Worm (Caenorhabditis elegans): ENCODE measurements around the gene ZK742.3.

Gene ZK742.3

DNA sequence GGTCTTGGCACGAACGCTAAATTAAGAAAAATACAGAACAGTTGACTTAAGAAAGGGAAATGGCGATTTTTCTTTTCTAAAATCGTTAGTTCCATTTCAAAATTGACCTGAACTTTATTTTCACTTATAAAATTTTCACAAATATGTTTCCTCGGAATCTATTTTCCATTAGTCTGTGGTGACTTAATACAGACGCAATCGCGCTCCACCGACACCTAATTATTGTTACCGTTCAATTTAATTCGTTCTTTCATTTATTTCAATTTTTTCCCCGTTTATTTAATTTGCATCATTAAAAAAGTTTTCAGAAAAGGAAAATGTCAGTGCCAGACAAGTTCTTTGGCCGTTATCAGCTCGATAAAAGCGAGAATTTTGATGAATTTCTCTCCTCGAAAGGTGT, 10.6 kb upstream of the ZK742.3 start, which contains the start of gene lbp-4 (continued):
- TF ChIP-seq swsn-7 (tag; optimal IDR thresholded peaks at IDR 0.05) (peak; percentile 23), vab-15 (tag; optimal IDR thresholded peaks at IDR 0.05) (peak; percentile 86), efl-1 (optimal IDR thresholded peaks at IDR 0.05) (peak; percentile 51 to 53), efl-1 (GFP tag; optimal IDR thresholded peaks at IDR 0.05 in 1 of 2) (peak in 1 of 2 experiments; percentile 42), tbx-2 (tag; optimal IDR thresholded peaks at IDR 0.05) (peak; percentile 15), lsy-2 (tag; optimal IDR thresholded peaks at IDR 0.05) (peak; percentile 1 to 81), ceh-88 (GFP tag; IDR thresholded peaks at IDR 0.05) (no peak), ceh-8 (GFP tag; optimal IDR thresholded peaks at IDR 0.05) (no peak), sptf-1 (tag; optimal IDR thresholded peaks at IDR 0.05) (no peak), ztf-11 (tag; optimal IDR thresholded peaks at IDR 0.05) (peak in 1 of 2 experiments; percentile 33), unc-98 (GFP tag; IDR thresholded peaks at IDR 0.05) (no peak), nhr-77 (tag; optimal IDR thresholded peaks at IDR 0.05) (peak; percentile 23), F16B12.6 (tag; optimal IDR thresholded peaks at IDR 0.05) (peak; percentile 3), nhr-71 (tag; optimal IDR thresholded peaks at IDR 0.05) (peak; percentile 54), mdl-1 (tag; optimal IDR thresholded peaks at IDR 0.05) (no peak), irx-1 (tag; optimal IDR thresholded peaks at IDR 0.05) (no peak), egl-13 (tag; optimal IDR thresholded peaks at IDR 0.05) (no peak), lin-14 (GFP tag; optimal IDR thresholded peaks at IDR 0.05) (peak; percentile 83), efl-3 (GFP tag; optimal IDR thresholded peaks at IDR 0.05) (no peak), mef-2 (tag; optimal IDR thresholded peaks at IDR 0.05) (no peak), pax-3 (tag; optimal IDR thresholded peaks at IDR 0.05) (no peak), blmp-1 (tag; optimal IDR thresholded peaks at IDR 0.05) (no peak), lin-15B (tag; optimal IDR thresholded peaks at IDR 0.05) (peak; percentile 26), nhr-90 (tag; optimal IDR thresholded peaks at IDR 0.05; ENCODE audit: poor library complexity) (no peak), fkh-10 (GFP tag; optimal IDR thresholded peaks at IDR 0.05) (no peak), unc-86 (tag; optimal IDR thresholded peaks at IDR 0.05) (no peak), C34B4.2 (tag; optimal IDR thresholded peaks at IDR 0.05) (no peak), tlp-1 (tag; optimal IDR thresholded peaks at IDR 0.05) (no peak), rnt-1 (tag; optimal IDR thresholded peaks at IDR 0.05) (peak; percentile 49), aly-2 (tag; optimal IDR thresholded peaks at IDR 0.05) (no peak), nhr-85 (tag) (no peak), ets-5 (GFP tag; IDR thresholded peaks at IDR 0.05) (no peak), unc-30 (tag; optimal IDR thresholded peaks at IDR 0.05) (no peak), snpc-4 (tag; optimal IDR thresholded peaks at IDR 0.05) (peak; percentile 3), nhr-84 (tag; optimal IDR thresholded peaks at IDR 0.05) (no peak), pag-3 (tag; optimal IDR thresholded peaks at IDR 0.05; ENCODE audit: borderline replicate concordance, insufficient read depth) (peak; percentile 25)

DNA sequence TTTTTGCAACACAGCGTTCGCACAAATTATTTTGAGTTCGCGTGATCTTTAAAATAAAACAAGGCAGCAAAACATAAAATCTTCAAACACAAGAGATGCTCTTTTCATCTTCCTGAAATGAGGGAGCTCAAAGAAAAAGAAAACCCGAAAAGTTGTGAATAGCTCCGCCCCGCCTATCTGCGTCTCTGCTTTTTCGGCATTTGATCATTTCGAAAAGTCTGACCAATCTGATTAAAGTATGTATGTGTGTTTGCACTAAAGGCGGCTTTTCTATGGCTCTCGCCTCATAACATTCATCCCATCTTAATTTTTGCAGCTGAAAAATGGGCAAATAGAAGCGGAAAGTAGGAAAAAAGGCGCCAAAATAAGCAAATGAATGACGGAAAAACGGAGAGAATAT, 9.9 kb upstream of the ZK742.3 start:
- TF ChIP-seq fkh-8 (tag; optimal IDR thresholded peaks at IDR 0.05) (peak; percentile 9), ceh-82 (tag; optimal IDR thresholded peaks at IDR 0.05) (peak in 1 of 3 experiments; percentile 16), nhr-47 (tag; optimal IDR thresholded peaks at IDR 0.05) (no peak), nhr-71 (tag; optimal IDR thresholded peaks at IDR 0.05) (peak; percentile 3), lin-14 (GFP tag; optimal IDR thresholded peaks at IDR 0.05) (peak; percentile 82), nhr-85 (tag) (no peak), fkh-10 (GFP tag; optimal IDR thresholded peaks at IDR 0.05) (peak; percentile 68), vab-15 (tag; optimal IDR thresholded peaks at IDR 0.05) (no peak)

ce11 chrV:7816486-7816885, 6.8 kb upstream of the ZK742.3 start:
- TF ChIP-seq xbp-1 (tag; optimal IDR thresholded peaks at IDR 0.05): no peak
- no peak for TF ChIP-seq Y116A8C.19 (tag; optimal IDR thresholded peaks at IDR 0.05; ENCODE audit: borderline replicate concordance)
- TF ChIP-seq nhr-20 (tag; optimal IDR thresholded peaks at IDR 0.05): no peak
- TF ChIP-seq fkh-10 (GFP tag; optimal IDR thresholded peaks at IDR 0.05): peak; percentile 51
- no peak for TF ChIP-seq ztf-4 (tag; optimal IDR thresholded peaks at IDR 0.05)
- no peak for TF ChIP-seq F16B12.6 (tag; optimal IDR thresholded peaks at IDR 0.05)
- no peak for TF ChIP-seq irx-1 (tag; optimal IDR thresholded peaks at IDR 0.05)
- TF ChIP-seq fos-1 (tag; optimal IDR thresholded peaks at IDR 0.05): no peak
- TF ChIP-seq lin-14 (GFP tag; optimal IDR thresholded peaks at IDR 0.05): peak; percentile 66
- no peak for TF ChIP-seq aha-1 (tag; optimal IDR thresholded peaks at IDR 0.05)
- no peak for TF ChIP-seq elt-2 (tag; optimal IDR thresholded peaks at IDR 0.05)
- no peak for TF ChIP-seq nhr-90 (tag; optimal IDR thresholded peaks at IDR 0.05; ENCODE audit: poor library complexity)
- no peak for TF ChIP-seq mep-1 (tag; optimal IDR thresholded peaks at IDR 0.05)
- no peak for TF ChIP-seq lin-35 (GFP tag; optimal IDR thresholded peaks at IDR 0.05)
- TF ChIP-seq ces-1 (GFP tag; optimal IDR thresholded peaks at IDR 0.05): peak; percentile 22

Measured in whole organism, L1 larva.